Worm (Caenorhabditis elegans): Measurements from ENCODE around the gene Y53C12A.10.

Y53C12A.10 gene

ce11 chrII:9704746-9705145 lies at the start of gene Y53C12A.10:
TSS of gene Y53C12A.10 (minus strand) at chrII:9704846.
- TF ChIP-seq F22D6.2 (tag; optimal IDR thresholded peaks at IDR 0.05) (no peak), dpff-1 (tag; optimal IDR thresholded peaks at IDR 0.05) (no peak), ama-1 (optimal IDR thresholded peaks at IDR 0.05) (no peak), ama-1 (GFP tag; optimal IDR thresholded peaks at IDR 0.05) (peak in 1 of 2 experiments; percentile 10)

DNA sequence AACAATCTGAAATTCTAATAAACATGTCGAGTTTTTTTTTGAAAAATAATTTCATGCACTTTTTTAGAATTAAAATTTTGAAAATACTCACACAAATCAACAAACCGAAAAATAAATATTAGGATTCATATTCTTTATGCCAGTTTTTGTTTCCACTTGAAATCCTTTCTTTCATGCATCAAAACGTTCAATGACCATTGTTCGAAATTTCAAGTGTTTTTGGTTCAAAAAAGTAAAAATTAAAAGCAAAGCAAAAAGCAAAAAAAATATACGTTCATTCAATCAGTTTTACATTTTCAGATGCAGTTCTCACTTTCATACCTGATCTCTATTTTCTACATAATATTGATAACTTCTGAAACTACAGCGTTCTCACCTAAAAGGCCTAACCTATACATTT lies 49.1 kb upstream of the Y53C12A.10 start, which contains the start of gene ZK1321.1:
Gene ZK1321.1 (plus strand): TSS at position 301 of the 400 bp plus-strand sequence.
- no peak for TF ChIP-seq C17E4.6 (GFP tag; IDR thresholded peaks at IDR 0.05)
- TF ChIP-seq bed-2 (GFP tag; IDR thresholded peaks at IDR 0.05), result no peak
- no peak for TF ChIP-seq him-1 (tag; optimal IDR thresholded peaks at IDR 0.05)
- TF ChIP-seq ama-1 (optimal IDR thresholded peaks at IDR 0.05), result no peak
- TF ChIP-seq ama-1 (GFP tag; optimal IDR thresholded peaks at IDR 0.05), result no peak

DNA sequence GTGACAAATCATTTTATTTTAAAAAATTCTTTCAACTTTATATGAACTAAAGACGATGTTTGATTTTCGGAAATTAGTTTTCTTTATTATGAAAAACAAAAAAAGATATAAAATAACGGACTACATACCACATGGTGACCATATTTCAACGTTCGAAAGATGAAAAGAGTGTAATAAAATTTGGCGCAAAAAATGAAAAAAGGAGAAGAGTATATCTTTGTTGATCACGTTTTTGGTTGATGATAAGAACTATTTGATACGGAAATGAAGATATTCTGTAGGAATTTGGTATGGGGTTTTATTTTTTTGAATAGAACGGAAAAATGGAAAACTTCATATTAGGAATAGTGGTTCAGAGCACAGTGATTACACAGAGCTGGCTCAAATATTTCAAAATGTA lies 48.4 kb upstream of the Y53C12A.10 start, which contains the start of gene Y53C12B.7:
Gene Y53C12B.7 (minus strand): TSS at position 163 of the 400 bp plus-strand sequence.
- TF ChIP-seq aptf-2 (GFP tag; conservative IDR thresholded peaks at IDR 0.05) (no peak), ets-4 (GFP tag; optimal IDR thresholded peaks at IDR 0.05) (no peak), tbx-9 (tag; optimal IDR thresholded peaks at IDR 0.05; ENCODE audit: borderline replicate concordance) (no peak), F37B4.10 (GFP tag; IDR thresholded peaks at IDR 0.05) (no peak)

DNA sequence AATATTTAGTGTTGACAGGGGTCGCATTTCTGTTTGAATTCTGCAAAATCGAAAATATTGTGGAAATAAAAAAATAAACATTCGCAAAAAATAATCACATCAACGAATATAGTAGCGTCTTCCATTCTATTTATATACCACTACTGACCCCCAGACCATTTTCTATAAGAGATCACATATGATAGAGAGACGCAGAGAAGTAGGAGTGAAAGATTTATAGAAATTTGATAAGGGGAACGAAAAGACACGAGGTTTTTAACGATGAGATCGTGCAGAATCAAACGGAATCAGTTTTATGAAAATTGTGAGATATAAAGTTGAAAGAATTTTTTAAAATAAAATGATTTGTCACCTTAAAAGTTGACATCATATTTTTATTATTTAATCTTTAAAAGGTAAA lies 47.6 kb upstream of the Y53C12A.10 start:
- TF ChIP-seq snpc-4 (GFP tag; optimal IDR thresholded peaks at IDR 0.05) (no peak), snpc-4 (tag; optimal IDR thresholded peaks at IDR 0.05) (no peak), atf-7 (tag; optimal IDR thresholded peaks at IDR 0.05) (no peak), hlh-12 (tag; optimal IDR thresholded peaks at IDR 0.05) (no peak)

- TF ChIP-seq madf-6 (GFP tag; IDR thresholded peaks at IDR 0.05), result peak; percentile 85
- peak; percentile 50 for TF ChIP-seq attf-5 (GFP tag; optimal IDR thresholded peaks at IDR 0.05)
- no peak for TF ChIP-seq tlf-1 (GFP tag; optimal IDR thresholded peaks at IDR 0.05)
- TF ChIP-seq C06A6.2 (GFP tag; conservative IDR thresholded peaks at IDR 0.05), result no peak
- peak; percentile 21 for TF ChIP-seq lin-40 (tag; optimal IDR thresholded peaks at IDR 0.05)
- TF ChIP-seq ekl-4 (GFP tag; IDR thresholded peaks at IDR 0.05), result 0 out of 2 replicates have a peak, but pooled peaks have one; percentile 22
- no peak for TF ChIP-seq ztf-6 (GFP tag; IDR thresholded peaks at IDR 0.05)
- no peak for TF ChIP-seq lag-1 (GFP tag; IDR thresholded peaks at IDR 0.05)
- TF ChIP-seq aptf-3 (GFP tag; IDR thresholded peaks at IDR 0.05), result no peak
- peak; percentile 65 for TF ChIP-seq snpc-1.3 (tag; optimal IDR thresholded peaks at IDR 0.05; ENCODE audit: insufficient read depth)
- TF ChIP-seq let-607 (tag; optimal IDR thresholded peaks at IDR 0.05), result no peak
- no peak for TF ChIP-seq F22D6.2 (tag; optimal IDR thresholded peaks at IDR 0.05)
- no peak for TF ChIP-seq B0035.1 (tag; optimal IDR thresholded peaks at IDR 0.05)
- peak; percentile 39; the same call in 1 of the 2 replicates for TF ChIP-seq ceh-91 (GFP tag; IDR thresholded peaks at IDR 0.05)
- TF ChIP-seq pha-4 (tag; optimal IDR thresholded peaks at IDR 0.05), result peak; percentile 6
- TF ChIP-seq nfyb-1 (GFP tag; IDR thresholded peaks at IDR 0.05), result no peak
- no peak for TF ChIP-seq mxl-1 (tag; optimal IDR thresholded peaks at IDR 0.05)
- peak; percentile 41 for TF ChIP-seq ceh-27 (GFP tag; optimal IDR thresholded peaks at IDR 0.05)
- no peak for TF ChIP-seq ceh-79 (tag; optimal IDR thresholded peaks at IDR 0.05)
- TF ChIP-seq lsy-27 (tag; optimal IDR thresholded peaks at IDR 0.05; ENCODE audit: borderline replicate concordance, insufficient read depth), result no peak
- peak; percentile 90 for TF ChIP-seq lsl-1 (GFP tag; optimal IDR thresholded peaks at IDR 0.05)
- TF ChIP-seq zim-3 (tag; optimal IDR thresholded peaks at IDR 0.05), result no peak
- TF ChIP-seq hmg-1.2 (GFP tag; IDR thresholded peaks at IDR 0.05), result peak; percentile 40; the same call in 1 of the 2 replicates
- no peak for TF ChIP-seq him-1 (tag; optimal IDR thresholded peaks at IDR 0.05)
- peak; percentile 87 for TF ChIP-seq B0019.2 (GFP tag; conservative IDR thresholded peaks at IDR 0.05)
- TF ChIP-seq madf-3 (GFP tag; IDR thresholded peaks at IDR 0.05), result no peak
- no peak for TF ChIP-seq C17E4.6 (GFP tag; IDR thresholded peaks at IDR 0.05)
- TF ChIP-seq lin-54 (GFP tag; optimal IDR thresholded peaks at IDR 0.05), result peak; percentile 56
- no peak for TF ChIP-seq Y56A3A.18 (GFP tag; IDR thresholded peaks at IDR 0.05)
- no peak for TF ChIP-seq sdz-38 (tag; optimal IDR thresholded peaks at IDR 0.05)
Observed at ce11 chrII:9746069-9746468, 41.4 kb upstream of the Y53C12A.10 start, which contains the start of the genes Y53C12B.1 and nos-3. TSS of gene Y53C12B.1 (minus strand) at chrII:9746078. TSS of gene nos-3 (plus strand) at chrII:9746316.

Measured in whole organism, young adult.